Worm (Caenorhabditis elegans) whole organism, L3 larva: ENCODE measurements around the gene skpo-1.

Source experiments
- R02D3.7 ChIP-seq: fragments of 150-350 bp; optimal IDR thresholded peaks from 2 replicates; lab custom pipeline; 2014; ENCODE audit warnings: missing biosample characterization, missing genetic modification characterization
- aly-2 ChIP-seq: fragments of 150-350 bp; optimal IDR thresholded peaks from 2 replicates; lab custom pipeline; 2014; ENCODE audit warnings: missing biosample characterization, missing genetic modification characterization
- ceh-16 ChIP-seq: sonication (generic microtip); optimal IDR thresholded peaks from 2 replicates; lab custom pipeline; 2017; ENCODE audit warnings: missing biosample characterization, missing genetic modification characterization
- ceh-28 ChIP-seq: fragments of 150-350 bp; optimal IDR thresholded peaks from 2 replicates; lab custom pipeline; 2014; ENCODE audit warnings: missing biosample characterization, missing genetic modification reagents, missing genetic modification characterization
- ceh-9 ChIP-seq: sonication (generic microtip); optimal IDR thresholded peaks from 2 replicates; lab custom pipeline; 2018; ENCODE audit warnings: missing biosample characterization, missing genetic modification characterization
- daf-12 ChIP-seq: fragments of 150-350 bp; optimal IDR thresholded peaks from 2 replicates; lab custom pipeline; 2014; ENCODE audit warnings: missing biosample characterization, missing genetic modification reagents, missing genetic modification characterization
- egl-27 ChIP-seq: sonication (generic microtip); optimal IDR thresholded peaks from 4 replicates; lab custom pipeline; 2017; ENCODE audit warnings: missing biosample characterization, missing genetic modification reagents, missing genetic modification characterization
- egl-5 ChIP-seq: fragments of 150-350 bp; optimal IDR thresholded peaks from 2 replicates; lab custom pipeline; 2017; ENCODE audit warnings: missing biosample characterization, missing genetic modification reagents, missing genetic modification characterization, inconsistent platforms
- elt-1 ChIP-seq: fragments of 150-350 bp; optimal IDR thresholded peaks from 2 replicates; lab custom pipeline; 2014; ENCODE audit warnings: missing biosample characterization, missing genetic modification characterization
- elt-2 ChIP-seq: sonication (generic microtip); optimal IDR thresholded peaks from 2 replicates; lab custom pipeline; 2016; ENCODE audit warnings: missing genetic modification reagents, mild to moderate bottlenecking, missing genetic modification characterization, missing compliant biosample characterization
- elt-3 ChIP-seq, 3 experiments: fragments of 150-350 bp in 1 of 3; sonication (generic microtip) in 2 of 3; optimal IDR thresholded peaks; 2 replicates in 2 of 3; 4 replicates in 1 of 3; lab custom pipeline; 2014 to 2017; ENCODE audit warnings: missing biosample characterization in 3 of 3, missing genetic modification characterization in 3 of 3
- fkh-10 ChIP-seq: sonication (generic microtip); optimal IDR thresholded peaks from 2 replicates; lab custom pipeline; 2017; ENCODE audit warnings: missing biosample characterization, missing genetic modification reagents, missing genetic modification characterization
- fos-1 ChIP-seq: fragments of 150-350 bp; optimal IDR thresholded peaks from 2 replicates; lab custom pipeline; 2014; ENCODE audit warnings: missing biosample characterization, missing genetic modification characterization
- jun-1 ChIP-seq: fragments of 150-350 bp; optimal IDR thresholded peaks from 2 replicates; lab custom pipeline; 2014; ENCODE audit warnings: missing biosample characterization, missing genetic modification reagents, missing genetic modification characterization
- lin-15B ChIP-seq: fragments of 150-350 bp; optimal IDR thresholded peaks from 2 replicates; lab custom pipeline; 2014; ENCODE audit warnings: missing biosample characterization, missing genetic modification characterization
- lin-39 ChIP-seq: fragments of 150-350 bp; optimal IDR thresholded peaks from 2 replicates; lab custom pipeline; 2018; ENCODE audit warnings: missing biosample characterization, missing genetic modification reagents, missing genetic modification characterization
- lsy-12 ChIP-seq: sonication (generic microtip); optimal IDR thresholded peaks from 2 replicates; lab custom pipeline; 2016; ENCODE audit warnings: mild to moderate bottlenecking, missing genetic modification characterization, missing compliant biosample characterization
- mml-1 ChIP-seq: fragments of 150-350 bp; sonication (generic microtip); optimal IDR thresholded peaks from 3 replicates; lab custom pipeline; 2014; ENCODE audit warnings: missing biosample characterization, missing genetic modification characterization
- nfya-1 ChIP-seq: sonication (generic microtip); optimal IDR thresholded peaks from 2 replicates; lab custom pipeline; 2017; ENCODE audit warnings: missing genetic modification characterization, mild to moderate bottlenecking, missing compliant biosample characterization, antibody characterized with exemption, moderate library complexity; ENCODE audit not compliant: insufficient read depth
- nhr-12 ChIP-seq: fragments of 150-350 bp; optimal IDR thresholded peaks from 2 replicates; lab custom pipeline; 2014; ENCODE audit warnings: missing biosample characterization, missing genetic modification characterization
- nhr-25 ChIP-seq: sonication (generic microtip); optimal IDR thresholded peaks from 2 replicates; lab custom pipeline; 2017; ENCODE audit warnings: missing biosample characterization, missing genetic modification characterization
- nhr-28 ChIP-seq: fragments of 150-350 bp; optimal IDR thresholded peaks from 2 replicates; lab custom pipeline; 2014; ENCODE audit warnings: missing biosample characterization, missing genetic modification characterization
- nhr-43 ChIP-seq: sonication (generic microtip); optimal IDR thresholded peaks from 2 replicates; lab custom pipeline; 2016; ENCODE audit warnings: mild to moderate bottlenecking, missing genetic modification characterization, missing compliant biosample characterization; ENCODE audit not compliant: poor library complexity, severe bottlenecking
- nhr-76 ChIP-seq: fragments of 150-350 bp; sonication (generic microtip); optimal IDR thresholded peaks from 5 replicates; lab custom pipeline; 2014; ENCODE audit warnings: missing biosample characterization, missing genetic modification characterization
- nhr-77 ChIP-seq: fragments of 150-350 bp; optimal IDR thresholded peaks from 2 replicates; lab custom pipeline; 2014; ENCODE audit warnings: missing biosample characterization, missing genetic modification characterization
- pha-4 ChIP-seq: fragments of 150-350 bp; optimal IDR thresholded peaks from 2 replicates; lab custom pipeline; 2014; ENCODE audit warnings: missing biosample characterization, missing genetic modification reagents, missing genetic modification characterization
- pqm-1 ChIP-seq: fragments of 150-350 bp; optimal IDR thresholded peaks from 2 replicates; lab custom pipeline; 2017; ENCODE audit warnings: missing biosample characterization, missing genetic modification characterization, inconsistent platforms
- skn-1 ChIP-seq: fragments of 150-350 bp; optimal IDR thresholded peaks from 2 replicates; lab custom pipeline; 2014; ENCODE audit warnings: missing biosample characterization, missing genetic modification characterization
- snpc-4 ChIP-seq: fragments of 150-350 bp; optimal IDR thresholded peaks from 2 replicates; lab custom pipeline; 2014; ENCODE audit warnings: missing biosample characterization, missing genetic modification characterization
- tbx-2 ChIP-seq: sonication (generic microtip); optimal IDR thresholded peaks from 2 replicates; lab custom pipeline; 2016; ENCODE audit warnings: mild to moderate bottlenecking, missing genetic modification characterization, missing compliant biosample characterization
- unc-62 ChIP-seq: fragments of 150-350 bp; sonication (generic microtip); optimal IDR thresholded peaks from 4 replicates; lab custom pipeline; 2014; ENCODE audit warnings: missing biosample characterization, missing genetic modification reagents, missing genetic modification characterization
- ztf-4 ChIP-seq: fragments of 150-350 bp; optimal IDR thresholded peaks from 2 replicates; lab custom pipeline; 2014; ENCODE audit warnings: missing biosample characterization, missing genetic modification characterization

skpo-1 gene

ce11 chrII:8392215-8392614 is 12.4 kb downstream of the skpo-1 start:
- TF ChIP-seq nhr-28 (tag; lab: Kevin White, UChicago) = no peak
- peak; percentile 49 for TF ChIP-seq elt-2 (tag; lab: Kevin White, UChicago)
- TF ChIP-seq skn-1 (tag; lab: Kevin White, UChicago) = no peak
- peak; percentile 73 for TF ChIP-seq pqm-1 (tag; lab: Kevin White, UChicago)

ce11 chrII:8390751-8391150 is 13.9 kb downstream of the skpo-1 start, which contains the start of gene F49E12.10:
TSS of gene F49E12.10 (plus strand) at chrII:8391051.
- TF ChIP-seq snpc-4 (tag; lab: Kevin White, UChicago) (no peak), aly-2 (tag; lab: Kevin White, UChicago) (no peak), pqm-1 (tag; lab: Kevin White, UChicago) (peak; percentile 41), tbx-2 (tag; lab: Kevin White, UChicago) (no peak), lin-39 (tag; lab: Kevin White, UChicago) (no peak), nfya-1 (no peak), nhr-12 (tag; lab: Kevin White, UChicago) (no peak), nhr-25 (tag; lab: Kevin White, UChicago) (no peak), elt-3 (tag; optimal IDR thresholded peaks at IDR 0.05; lab: Kevin White, UChicago) (no peak), mml-1 (tag; lab: Kevin White, UChicago) (no peak), ceh-28 (tag; lab: Kevin White, UChicago) (no peak), unc-62 (no peak), elt-2 (tag; lab: Kevin White, UChicago) (peak; percentile 39), R02D3.7 (tag; lab: Kevin White, UChicago) (no peak)

DNA sequence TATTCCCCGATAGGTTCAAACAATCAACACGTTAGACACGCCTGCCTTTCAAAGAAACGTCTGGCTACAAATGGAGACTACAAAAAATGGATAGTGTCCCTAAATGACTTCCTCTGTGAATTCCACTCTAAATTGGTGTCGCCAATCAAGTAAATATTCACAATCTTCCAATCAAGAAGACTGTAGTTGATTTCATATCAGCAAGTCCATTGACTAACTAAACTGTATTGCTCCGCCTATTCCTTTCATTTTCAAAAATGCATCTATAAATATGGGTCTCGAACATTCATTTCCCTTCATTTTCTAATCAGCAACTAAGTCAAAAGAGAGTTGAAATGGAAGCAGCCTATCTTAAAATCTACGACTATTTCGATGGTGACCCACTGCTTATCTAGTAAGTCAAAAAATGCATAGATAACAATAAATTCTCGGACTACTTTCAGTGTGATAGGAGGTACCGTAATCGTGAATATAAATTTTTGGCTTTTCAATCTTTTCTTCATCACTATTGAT is 16.6 kb downstream of the skpo-1 start, which contains the start of gene drd-1:
drd-1 (plus strand) TSS at position 51 of the 513 bp plus-strand sequence.
- TF ChIP-seq ztf-4 (no peak), skn-1 (tag; lab: Kevin White, UChicago) (no peak), pqm-1 (tag; lab: Kevin White, UChicago) (peak; percentile 97), nhr-28 (tag; lab: Kevin White, UChicago) (no peak), ceh-28 (tag; lab: Kevin White, UChicago) (no peak), nhr-25 (tag; lab: Kevin White, UChicago) (no peak), nhr-77 (tag; lab: Kevin White, UChicago) (no peak), nfya-1 (no peak), elt-1 (tag; lab: Kevin White, UChicago) (no peak), tbx-2 (tag; lab: Kevin White, UChicago) (no peak), fos-1 (tag; lab: Kevin White, UChicago) (peak; percentile 56), elt-3 (tag; optimal IDR thresholded peaks at IDR 0.05; lab: Kevin White, UChicago) (no peak), jun-1 (tag; lab: Kevin White, UChicago) (peak; percentile 27), fkh-10 (no peak), mml-1 (tag; lab: Kevin White, UChicago) (no peak), egl-27 (tag; lab: Kevin White, UChicago) (no peak), pha-4 (no peak), nhr-76 (tag; lab: Kevin White, UChicago) (no peak), nhr-43 (tag; lab: Kevin White, UChicago) (no peak), egl-5 (tag; lab: Kevin White, UChicago) (no peak), lin-39 (tag; lab: Kevin White, UChicago) (no peak), lin-15B (tag; lab: Kevin White, UChicago) (no peak), lsy-12 (no peak), elt-2 (tag; lab: Kevin White, UChicago) (peak; percentile 98), R02D3.7 (tag; lab: Kevin White, UChicago) (no peak), unc-62 (no peak), daf-12 (tag; lab: Kevin White, UChicago) (no peak)
- TF ChIP-seq, all 47 proteins: peak for 4

- TF ChIP-seq nhr-12 (tag; lab: Kevin White, UChicago) (no peak), pqm-1 (tag; lab: Kevin White, UChicago) (peak; percentile 89), jun-1 (tag; lab: Kevin White, UChicago) (peak; percentile 28), elt-2 (tag; lab: Kevin White, UChicago) (peak; percentile 83), ceh-9 (no peak), elt-1 (tag; lab: Kevin White, UChicago) (no peak), lin-15B (tag; lab: Kevin White, UChicago) (no peak), R02D3.7 (tag; lab: Kevin White, UChicago) (no peak), ceh-16 (tag; lab: Kevin White, UChicago) (no peak)
Observed at ce11 chrII:8386897-8387296, 17.8 kb downstream of the skpo-1 start.
